Worm (Caenorhabditis elegans) whole organism, young adult: ENCODE measurements around the gene tag-191.

ENCODE experiments used
- B0261.1 ChIP-seq: sonication (generic microtip); optimal IDR thresholded peaks from 2 replicates; lab custom pipeline; 2016; ENCODE audit warnings: mild to moderate bottlenecking, missing genetic modification characterization, moderate library complexity, missing compliant biosample characterization
- B0336.3 ChIP-seq: fragments of 200-800 bp; sonication (Bioruptor generic); IDR thresholded peaks from 2 replicates; pipeline ENCODE4 v1.3.6; 2022; ENCODE audit warnings: missing genetic modification characterization, missing compliant biosample characterization
- C06A6.2 ChIP-seq: fragments of 200-800 bp; sonication (Bioruptor generic); conservative IDR thresholded peaks from 2 replicates; pipeline ENCODE4 v1.3.6; 2022; ENCODE audit warnings: missing genetic modification characterization, missing compliant biosample characterization
- F22D6.2 ChIP-seq: sonication (generic microtip); optimal IDR thresholded peaks from 2 replicates; lab custom pipeline; 2016; ENCODE audit warnings: mild to moderate bottlenecking, missing genetic modification characterization, missing compliant biosample characterization
- F37B4.10 ChIP-seq: fragments of 200-800 bp; sonication (Bioruptor generic); IDR thresholded peaks from 2 replicates; pipeline ENCODE4 v1.3.6; 2022; ENCODE audit warnings: missing genetic modification characterization, missing compliant biosample characterization
- F49E8.2 ChIP-seq: sonication (generic microtip); optimal IDR thresholded peaks from 3 replicates; lab custom pipeline; 2017; ENCODE audit warnings: missing genetic modification characterization, mild to moderate bottlenecking, missing compliant biosample characterization, antibody characterized with exemption, moderate library complexity; ENCODE audit not compliant: insufficient read depth
- K11D2.4 ChIP-seq: fragments of 200-800 bp; sonication (Bioruptor generic); IDR thresholded peaks from 2 replicates; pipeline ENCODE4 v1.3.6; 2022; ENCODE audit warnings: missing genetic modification reagents, missing genetic modification characterization, missing compliant biosample characterization
- Y56A3A.18 ChIP-seq: fragments of 200-800 bp; sonication (Bioruptor generic); IDR thresholded peaks from 2 replicates; pipeline ENCODE4 v1.3.6; 2022; ENCODE audit warnings: missing genetic modification reagents, missing genetic modification characterization, missing compliant biosample characterization
- Y67H2A.10 ChIP-seq: fragments of 200-800 bp; sonication (Bioruptor generic); conservative IDR thresholded peaks from 2 replicates; pipeline ENCODE4 v1.3.6; 2022; ENCODE audit warnings: missing genetic modification reagents, missing genetic modification characterization, missing compliant biosample characterization
- ZK185.1 ChIP-seq: sonication (generic microtip); optimal IDR thresholded peaks from 2 replicates; lab custom pipeline; 2016; ENCODE audit warnings: mild to moderate bottlenecking, missing genetic modification characterization, missing compliant biosample characterization; ENCODE audit not compliant: poor library complexity, severe bottlenecking
- ama-1 ChIP-seq, 3 experiments: fragments of 150-350 bp in 1 of 3; sonication (generic microtip) in 2 of 3; optimal IDR thresholded peaks; 2 replicates each; lab custom pipeline; 2014 to 2018; ENCODE audit warnings: missing biosample characterization in 2 of 3, missing genetic modification characterization in 2 of 3, missing genetic modification reagents in 2 of 3
- attf-6 ChIP-seq: fragments of 200-800 bp; sonication (Bioruptor generic); IDR thresholded peaks from 2 replicates; pipeline ENCODE4 v1.3.6; 2022; ENCODE audit warnings: missing genetic modification reagents, missing genetic modification characterization, missing compliant biosample characterization
- cebp-1 ChIP-seq, 2 experiments: fragments of 200-800 bp in 1 of 2; sonication (Bioruptor generic) in 1 of 2; sonication (generic microtip) in 1 of 2; IDR thresholded peaks in 1 of 2; optimal IDR thresholded peaks in 1 of 2; 2 replicates each; pipeline versions ENCODE4 v1.3.6 to Lab custom; 2017 to 2022; ENCODE audit warnings: missing compliant biosample characterization in 2 of 2, missing genetic modification characterization in 2 of 2, mild to moderate bottlenecking in 1 of 2, missing genetic modification reagents in 1 of 2, moderate library complexity in 1 of 2
- cebp-2 ChIP-seq: fragments of 200-800 bp; sonication (Bioruptor generic); IDR thresholded peaks from 2 replicates; pipeline ENCODE4 v1.3.6; 2022; ENCODE audit warnings: missing genetic modification characterization, missing compliant biosample characterization
- ceh-27 ChIP-seq: fragments of 200-800 bp; sonication (Bioruptor generic); optimal IDR thresholded peaks from 2 replicates; lab custom pipeline; 2018; ENCODE audit warnings: mild to moderate bottlenecking, missing genetic modification characterization, moderate library complexity, missing compliant biosample characterization
- dox-1 ChIP-seq: fragments of 200-800 bp; sonication (Bioruptor generic); IDR thresholded peaks from 2 replicates; pipeline ENCODE4 v1.3.6; 2022; ENCODE audit warnings: missing genetic modification reagents, missing genetic modification characterization, missing compliant biosample characterization
- efl-1 ChIP-seq: fragments of 150-350 bp; optimal IDR thresholded peaks from 2 replicates; lab custom pipeline; 2014; ENCODE audit warnings: missing biosample characterization, missing genetic modification reagents, missing genetic modification characterization
- ets-4 ChIP-seq: fragments of 200-800 bp; sonication (Bioruptor generic); optimal IDR thresholded peaks from 2 replicates; lab custom pipeline; 2018; ENCODE audit warnings: mild to moderate bottlenecking, missing genetic modification characterization, missing compliant biosample characterization
- him-1 ChIP-seq: sonication (generic microtip); optimal IDR thresholded peaks from 2 replicates; lab custom pipeline; 2016; ENCODE audit warnings: missing genotype, missing genetic modification reagents, missing genetic modification characterization, missing compliant biosample characterization
- hlh-12 ChIP-seq: sonication (generic microtip); optimal IDR thresholded peaks from 2 replicates; lab custom pipeline; 2016; ENCODE audit warnings: missing genetic modification characterization, missing compliant biosample characterization
- lin-35 ChIP-seq, 3 experiments: fragments of 150-350 bp in 2 of 3; sonication (generic microtip) in 1 of 3; optimal IDR thresholded peaks; 2 replicates each; lab custom pipeline; 2014 to 2018; ENCODE audit warnings: missing biosample characterization in 3 of 3, missing genetic modification characterization in 3 of 3, missing genetic modification reagents in 3 of 3
- madf-8 ChIP-seq: fragments of 200-800 bp; sonication (Bioruptor generic); conservative IDR thresholded peaks from 2 replicates; pipeline ENCODE4 v1.3.6; 2022; ENCODE audit warnings: missing genetic modification reagents, missing genetic modification characterization, missing compliant biosample characterization
- mxl-1 ChIP-seq: sonication (generic microtip); optimal IDR thresholded peaks from 2 replicates; lab custom pipeline; 2016; ENCODE audit warnings: missing genetic modification characterization, missing compliant biosample characterization
- nfya-2 ChIP-seq: fragments of 200-800 bp; sonication (Bioruptor generic); IDR thresholded peaks from 2 replicates; pipeline ENCODE4 v1.3.6; 2022; ENCODE audit warnings: missing genetic modification reagents, missing genetic modification characterization, missing compliant biosample characterization
- nhr-179 ChIP-seq: sonication (generic microtip); optimal IDR thresholded peaks from 2 replicates; lab custom pipeline; 2016; ENCODE audit warnings: mild to moderate bottlenecking, missing genetic modification characterization, missing compliant biosample characterization
- repo-1 ChIP-seq: sonication (generic microtip); optimal IDR thresholded peaks from 2 replicates; lab custom pipeline; 2017; ENCODE audit warnings: mild to moderate bottlenecking, missing genetic modification characterization, missing compliant biosample characterization
- rpc-1 ChIP-seq, 2 experiments: fragments of 150-350 bp in 1 of 2; sonication (generic microtip) in 1 of 2; optimal IDR thresholded peaks; 2 replicates each; lab custom pipeline; 2014 to 2018; ENCODE audit warnings: missing biosample characterization in 1 of 2, missing genetic modification characterization in 1 of 2, missing genetic modification reagents in 1 of 2, missing genotype in 1 of 2
- snpc-1.1 ChIP-seq: sonication (generic microtip); optimal IDR thresholded peaks from 2 replicates; lab custom pipeline; 2017; ENCODE audit warnings: missing genetic modification characterization, mild to moderate bottlenecking, missing compliant biosample characterization, antibody characterized with exemption, moderate library complexity, missing genotype, missing genetic modification reagents; ENCODE audit not compliant: insufficient read depth
- snpc-1.3 ChIP-seq: sonication (generic microtip); optimal IDR thresholded peaks from 2 replicates; lab custom pipeline; 2017; ENCODE audit warnings: missing genetic modification characterization, mild to moderate bottlenecking, missing compliant biosample characterization, antibody characterized with exemption, moderate library complexity, missing genotype, missing genetic modification reagents; ENCODE audit not compliant: insufficient read depth
- tbp1 ChIP-seq: fragments of 200-800 bp; sonication (Bioruptor generic); optimal IDR thresholded peaks from 2 replicates; lab custom pipeline; 2018; ENCODE audit warnings: mild to moderate bottlenecking, missing genetic modification characterization, missing compliant biosample characterization
- ztf-18 ChIP-seq: sonication (generic microtip); optimal IDR thresholded peaks from 2 replicates; lab custom pipeline; 2016; ENCODE audit warnings: missing genotype, mild to moderate bottlenecking, missing genetic modification characterization, missing compliant biosample characterization
- ztf-22 ChIP-seq: fragments of 200-800 bp; sonication (Bioruptor generic); optimal IDR thresholded peaks from 2 replicates; lab custom pipeline; 2018; ENCODE audit warnings: mild to moderate bottlenecking, missing genetic modification characterization, moderate library complexity, missing compliant biosample characterization
- ztf-6 ChIP-seq: fragments of 200-800 bp; sonication (Bioruptor generic); IDR thresholded peaks from 2 replicates; pipeline ENCODE4 v1.3.6; 2022; ENCODE audit warnings: missing genetic modification reagents, missing genetic modification characterization, missing compliant biosample characterization

tag-191 gene

ce11 chrV:14518010-14518409 is 18.2 kb downstream of the tag-191 start, which contains the start of gene R02D5.6:
R02D5.6 (minus strand) TSS chrV:14518110.
- TF ChIP-seq madf-8 (GFP tag; lab: Robert Waterston, UW) (no peak), ceh-27 (GFP tag; lab: Kevin White, UChicago) (no peak), B0261.1 (tag; lab: Kevin White, UChicago) (no peak), F22D6.2 (tag; lab: Kevin White, UChicago) (no peak), snpc-1.1 (no peak), nhr-179 (tag; lab: Kevin White, UChicago) (no peak), hlh-12 (tag; lab: Kevin White, UChicago) (no peak), ets-4 (GFP tag; lab: Kevin White, UChicago) (no peak), tbp1 (GFP tag; lab: Kevin White, UChicago) (no peak)

- TF ChIP-seq cebp-2 (GFP tag; lab: Robert Waterston, UW) (no peak), C06A6.2 (GFP tag; lab: Robert Waterston, UW) (no peak), efl-1 (no peak), mxl-1 (tag; lab: Kevin White, UChicago) (no peak), repo-1 (tag; lab: Kevin White, UChicago) (no peak), F37B4.10 (GFP tag; lab: Robert Waterston, UW) (no peak), him-1 (tag; lab: Kevin White, UChicago) (no peak), ama-1 (optimal IDR thresholded peaks at IDR 0.05; lab: Kevin White, UChicago) (no peak), ama-1 (GFP tag; optimal IDR thresholded peaks at IDR 0.05; lab: Kevin White, UChicago) (no peak), Y56A3A.18 (no peak), K11D2.4 (GFP tag; lab: Robert Waterston, UW) (no peak), nfya-2 (no peak), B0336.3 (GFP tag; lab: Robert Waterston, UW) (no peak), lin-35 (GFP tag; optimal IDR thresholded peaks at IDR 0.05; lab: Kevin White, UChicago) (no peak), ztf-18 (tag; lab: Kevin White, UChicago) (no peak), dox-1 (GFP tag; lab: Robert Waterston, UW) (no peak), snpc-1.3 (tag; lab: Kevin White, UChicago) (no peak)
Measured at ce11 chrV:14510746-14511145, 25.4 kb downstream of the tag-191 start, which contains the start of gene R02D5.9. R02D5.9 (minus strand) TSS chrV:14511123.

- TF ChIP-seq Y67H2A.10 (GFP tag; lab: Robert Waterston, UW): no peak
- no peak for TF ChIP-seq rpc-1 (optimal IDR thresholded peaks at IDR 0.05; lab: Kevin White, UChicago)
- TF ChIP-seq rpc-1 (tag; optimal IDR thresholded peaks at IDR 0.05; lab: Kevin White, UChicago): no peak
- TF ChIP-seq attf-6 (GFP tag; lab: Robert Waterston, UW): no peak
- no peak for TF ChIP-seq F49E8.2 (tag; lab: Kevin White, UChicago)
- TF ChIP-seq ztf-22: no peak
- TF ChIP-seq cebp-1 (GFP tag; IDR thresholded peaks at IDR 0.05; lab: Robert Waterston, UW): no peak
- no peak for TF ChIP-seq cebp-1 (tag; optimal IDR thresholded peaks at IDR 0.05; lab: Kevin White, UChicago)
- no peak for TF ChIP-seq ZK185.1 (tag; lab: Kevin White, UChicago)
- no peak for TF ChIP-seq B0261.1 (tag; lab: Kevin White, UChicago)
- TF ChIP-seq snpc-1.1: no peak
- no peak for TF ChIP-seq ztf-6 (GFP tag; lab: Robert Waterston, UW)
Measured at ce11 chrV:14508556-14508955, 27.6 kb downstream of the tag-191 start.
